Worm (Caenorhabditis elegans): ENCODE results near the gene F21C10.19.

- no peak for TF ChIP-seq ref-1 (GFP tag; conservative IDR thresholded peaks at IDR 0.05)
- no peak for TF ChIP-seq klf-2 (GFP tag; conservative IDR thresholded peaks at IDR 0.05)
- no peak for TF ChIP-seq tab-1 (GFP tag; IDR thresholded peaks at IDR 0.05)
- TF ChIP-seq T22C8.4 (GFP tag; IDR thresholded peaks at IDR 0.05): no peak
- TF ChIP-seq ztf-29 (GFP tag; IDR thresholded peaks at IDR 0.05): no peak
- no peak for TF ChIP-seq cog-1 (tag; optimal IDR thresholded peaks at IDR 0.05)
- TF ChIP-seq flt-1 (GFP tag; IDR thresholded peaks at IDR 0.05): no peak
- TF ChIP-seq med-1 (GFP tag; optimal IDR thresholded peaks at IDR 0.05; ENCODE audit: insufficient read depth): no peak
Measured at ce11 chrV:9094976-9095375, 35.9 kb upstream of the F21C10.19 start.

Data from whole organism, midembryonic.